Fruit fly (Drosophila melanogaster) whole organism, prepupa: Measurements from ENCODE around the gene Ltn1.

ENCODE experiments used
- CG6854 ChIP-seq: fragments of 200-800 bp; sonication (Bioruptor generic); optimal IDR thresholded peaks from 2 replicates; lab custom pipeline; 2017; ENCODE audit warnings: missing biosample characterization, mild to moderate bottlenecking, missing genetic modification characterization
- CG8319 ChIP-seq: fragments of 200-800 bp; sonication (Bioruptor generic); optimal IDR thresholded peaks from 3 replicates; lab custom pipeline; 2016; ENCODE audit warnings: missing biosample characterization, missing genetic modification characterization

- TF ChIP-seq CG6854 (GFP tag; lab: Kevin White, UChicago) (no peak), CG8319 (no peak)
These were observed 19.6 kb downstream of the Ltn1 start, which contains the start of gene Cpr76Bd for dm6 chr3L:19532443-19532842.
